Worm (Caenorhabditis elegans) whole organism, early embryonic: ENCODE data around the gene F26G1.10.

Source experiments
- aly-1 ChIP-seq: sonication (generic microtip); optimal IDR thresholded peaks from 2 replicates; lab custom pipeline; 2016; ENCODE audit warnings: missing genetic modification characterization, missing compliant biosample characterization
- ceh-13 ChIP-seq: fragments of 200-800 bp; sonication (Bioruptor generic); optimal IDR thresholded peaks from 2 replicates; lab custom pipeline; 2018; ENCODE audit warnings: mild to moderate bottlenecking, missing genetic modification characterization, missing compliant biosample characterization

- no peak for TF ChIP-seq ceh-13 (GFP tag; lab: Kevin White, UChicago)
- TF ChIP-seq aly-1 (tag; lab: Kevin White, UChicago): no peak
Measured at ce11 chrII:4795461-4795860, 21.3 kb downstream of the F26G1.10 start, which contains the start of gene C33F10.4.
